Worm (Caenorhabditis elegans) whole organism, mixed stage, embryonic: ENCODE measurements around the gene nhr-277.

ENCODE experiments used
- M03D4.4 ChIP-seq: sonication (generic microtip); optimal IDR thresholded peaks from 2 replicates; lab custom pipeline; 2017; ENCODE audit warnings: mild to moderate bottlenecking, missing genetic modification characterization, missing compliant biosample characterization
- bed-3 ChIP-seq: fragments of 200-800 bp; sonication (Bioruptor generic); optimal IDR thresholded peaks from 3 replicates; lab custom pipeline; 2018; ENCODE audit warnings: mild to moderate bottlenecking, missing genetic modification characterization, moderate library complexity, missing compliant biosample characterization
- blmp-1 ChIP-seq: fragments of 150-350 bp; optimal IDR thresholded peaks from 2 replicates; lab custom pipeline; 2014; ENCODE audit warnings: missing biosample characterization, missing genetic modification characterization
- ceh-39 ChIP-seq: fragments of 150-350 bp; optimal IDR thresholded peaks from 2 replicates; lab custom pipeline; 2014; ENCODE audit warnings: missing biosample characterization, missing genetic modification characterization
- ceh-43 ChIP-seq: fragments of 200-800 bp; sonication (Bioruptor generic); optimal IDR thresholded peaks from 2 replicates; lab custom pipeline; 2018; ENCODE audit warnings: mild to moderate bottlenecking, missing genetic modification characterization, moderate library complexity, missing compliant biosample characterization
- ceh-83 ChIP-seq: fragments of 200-800 bp; sonication (Bioruptor generic); optimal IDR thresholded peaks from 2 replicates; lab custom pipeline; 2018; ENCODE audit warnings: mild to moderate bottlenecking, missing genetic modification characterization, missing compliant biosample characterization
- cnd-1 ChIP-seq: fragments of 200-800 bp; sonication (Bioruptor generic); optimal IDR thresholded peaks from 2 replicates; lab custom pipeline; 2018; ENCODE audit warnings: mild to moderate bottlenecking, missing genetic modification characterization, missing compliant biosample characterization
- drap-1 ChIP-seq: fragments of 200-800 bp; sonication (Bioruptor generic); optimal IDR thresholded peaks from 3 replicates; lab custom pipeline; 2018; ENCODE audit warnings: mild to moderate bottlenecking, missing genetic modification characterization, missing compliant biosample characterization
- elt-1 ChIP-seq: sonication (generic microtip); optimal IDR thresholded peaks from 2 replicates; lab custom pipeline; 2017; ENCODE audit warnings: missing genetic modification characterization, mild to moderate bottlenecking, missing compliant biosample characterization, antibody characterized with exemption, moderate library complexity, borderline replicate concordance; ENCODE audit not compliant: insufficient read depth
- flh-1 ChIP-seq: fragments of 200-800 bp; sonication (Bioruptor generic); optimal IDR thresholded peaks from 2 replicates; lab custom pipeline; 2018; ENCODE audit warnings: mild to moderate bottlenecking, missing genetic modification characterization, moderate library complexity, missing compliant biosample characterization
- ham-2 ChIP-seq: fragments of 200-800 bp; sonication (Bioruptor generic); optimal IDR thresholded peaks from 2 replicates; lab custom pipeline; 2018; ENCODE audit warnings: mild to moderate bottlenecking, missing genetic modification characterization, missing compliant biosample characterization
- hlh-1 ChIP-seq: fragments of 150-350 bp; optimal IDR thresholded peaks from 2 replicates; lab custom pipeline; 2014; ENCODE audit warnings: missing biosample characterization, missing genetic modification reagents, missing genetic modification characterization
- lin-32 ChIP-seq: fragments of 200-800 bp; sonication (Bioruptor generic); optimal IDR thresholded peaks from 2 replicates; lab custom pipeline; 2018; ENCODE audit warnings: mild to moderate bottlenecking, missing genetic modification characterization, missing compliant biosample characterization
- lsy-2 ChIP-seq: fragments of 150-350 bp; optimal IDR thresholded peaks from 2 replicates; lab custom pipeline; 2014; ENCODE audit warnings: missing biosample characterization, missing genetic modification characterization
- mab-5 ChIP-seq: fragments of 150-350 bp; optimal IDR thresholded peaks from 2 replicates; lab custom pipeline; 2014; ENCODE audit warnings: missing biosample characterization, missing genetic modification characterization
- mep-1 ChIP-seq: fragments of 150-350 bp; optimal IDR thresholded peaks from 2 replicates; lab custom pipeline; 2017; ENCODE audit warnings: missing biosample characterization, missing genetic modification reagents, missing genetic modification characterization, inconsistent platforms
- mls-2 ChIP-seq: sonication (generic microtip); optimal IDR thresholded peaks from 2 replicates; lab custom pipeline; 2016; ENCODE audit warnings: mild to moderate bottlenecking, missing genetic modification characterization, moderate library complexity, missing compliant biosample characterization
- nhr-12 ChIP-seq: fragments of 150-350 bp; optimal IDR thresholded peaks from 2 replicates; lab custom pipeline; 2014; ENCODE audit warnings: missing biosample characterization, missing genetic modification characterization
- nhr-237 ChIP-seq: fragments of 150-350 bp; optimal IDR thresholded peaks from 2 replicates; lab custom pipeline; 2014; ENCODE audit warnings: missing biosample characterization, missing genetic modification characterization
- nhr-28 ChIP-seq: fragments of 150-350 bp; optimal IDR thresholded peaks from 2 replicates; lab custom pipeline; 2014; ENCODE audit warnings: missing biosample characterization, missing genetic modification characterization
- nhr-76 ChIP-seq: sonication (generic microtip); optimal IDR thresholded peaks from 2 replicates; lab custom pipeline; 2017; ENCODE audit warnings: missing biosample characterization, missing genetic modification characterization
- pha-4 ChIP-seq: fragments of 150-350 bp; optimal IDR thresholded peaks from 2 replicates; lab custom pipeline; 2018; ENCODE audit warnings: missing biosample characterization, missing genetic modification reagents, missing genetic modification characterization
- sem-2 ChIP-seq: fragments of 200-800 bp; sonication (Bioruptor generic); optimal IDR thresholded peaks from 2 replicates; lab custom pipeline; 2018; ENCODE audit warnings: mild to moderate bottlenecking, missing genetic modification characterization, missing compliant biosample characterization
- snpc-4 ChIP-seq: fragments of 150-350 bp; optimal IDR thresholded peaks from 2 replicates; lab custom pipeline; 2014; ENCODE audit warnings: missing biosample characterization, missing genetic modification characterization
- sptf-1 ChIP-seq: sonication (generic microtip); optimal IDR thresholded peaks from 2 replicates; lab custom pipeline; 2017; ENCODE audit warnings: mild to moderate bottlenecking, missing genetic modification characterization, moderate library complexity, missing compliant biosample characterization
- tbx-8 ChIP-seq: fragments of 200-800 bp; sonication (Bioruptor generic); optimal IDR thresholded peaks from 2 replicates; lab custom pipeline; 2018; ENCODE audit warnings: mild to moderate bottlenecking, missing genetic modification characterization, moderate library complexity, missing compliant biosample characterization
- unc-39 ChIP-seq: fragments of 150-350 bp; optimal IDR thresholded peaks from 2 replicates; lab custom pipeline; 2014; ENCODE audit warnings: missing biosample characterization, missing genetic modification characterization
- unc-62 ChIP-seq: fragments of 150-350 bp; optimal IDR thresholded peaks from 2 replicates; lab custom pipeline; 2014; ENCODE audit warnings: missing biosample characterization, missing genetic modification reagents, missing genetic modification characterization
- zip-8 ChIP-seq: fragments of 150-350 bp; optimal IDR thresholded peaks from 2 replicates; lab custom pipeline; 2014; ENCODE audit warnings: missing biosample characterization, missing genetic modification characterization

nhr-277 gene

ce11 chrIV:2762380-2762779 is 19.6 kb downstream of the nhr-277 start, which contains the start of gene Y54G2A.77:
TSS of gene Y54G2A.77 (plus strand) at chrIV:2762680.
- TF ChIP-seq tbx-8 (GFP tag; lab: Kevin White, UChicago) (no peak), nhr-12 (tag; lab: Kevin White, UChicago) (no peak), zip-8 (tag; lab: Kevin White, UChicago) (no peak), nhr-76 (tag; lab: Kevin White, UChicago) (no peak), unc-39 (tag; lab: Kevin White, UChicago) (no peak), nhr-237 (tag; lab: Kevin White, UChicago) (no peak), M03D4.4 (tag; lab: Kevin White, UChicago) (no peak), nhr-28 (tag; lab: Kevin White, UChicago) (no peak), lsy-2 (tag; lab: Kevin White, UChicago) (no peak)

DNA sequence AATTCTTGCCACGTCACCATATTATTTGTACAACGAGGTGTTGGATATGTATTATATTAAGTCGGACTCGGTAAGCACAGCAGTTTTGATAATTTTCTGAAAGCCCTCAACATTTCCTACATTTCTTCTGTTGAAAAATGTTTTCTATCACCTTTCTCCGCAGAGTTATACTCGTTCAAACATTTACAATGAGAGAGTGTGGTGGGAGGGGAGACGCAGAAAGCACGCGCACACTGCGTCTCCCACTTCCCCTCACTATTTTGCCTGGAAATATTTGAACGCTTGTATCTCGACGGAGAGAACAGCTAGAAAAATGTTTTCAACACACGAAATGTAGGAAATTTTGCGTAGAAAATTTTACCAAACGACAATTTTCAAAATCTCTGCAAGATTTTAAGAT is 21.4 kb downstream of the nhr-277 start:
- TF ChIP-seq unc-62 (GFP tag; lab: Kevin White, UChicago) = no peak
- TF ChIP-seq nhr-12 (tag; lab: Kevin White, UChicago) = no peak
- no peak for TF ChIP-seq cnd-1 (tag; lab: Kevin White, UChicago)
- TF ChIP-seq mep-1 = no peak
- no peak for TF ChIP-seq pha-4 (tag; lab: Kevin White, UChicago)
- TF ChIP-seq mls-2 (tag; lab: Kevin White, UChicago) = no peak
- no peak for TF ChIP-seq nhr-237 (tag; lab: Kevin White, UChicago)
- no peak for TF ChIP-seq flh-1 (GFP tag; lab: Kevin White, UChicago)
- no peak for TF ChIP-seq nhr-76 (tag; lab: Kevin White, UChicago)
- no peak for TF ChIP-seq blmp-1 (tag; lab: Kevin White, UChicago)
- no peak for TF ChIP-seq nhr-28 (tag; lab: Kevin White, UChicago)
- TF ChIP-seq drap-1 = no peak
- no peak for TF ChIP-seq tbx-8 (GFP tag; lab: Kevin White, UChicago)
- no peak for TF ChIP-seq ham-2 (GFP tag; lab: Kevin White, UChicago)
- no peak for TF ChIP-seq snpc-4 (tag; lab: Kevin White, UChicago)
- TF ChIP-seq mab-5 (tag; lab: Kevin White, UChicago) = no peak

DNA sequence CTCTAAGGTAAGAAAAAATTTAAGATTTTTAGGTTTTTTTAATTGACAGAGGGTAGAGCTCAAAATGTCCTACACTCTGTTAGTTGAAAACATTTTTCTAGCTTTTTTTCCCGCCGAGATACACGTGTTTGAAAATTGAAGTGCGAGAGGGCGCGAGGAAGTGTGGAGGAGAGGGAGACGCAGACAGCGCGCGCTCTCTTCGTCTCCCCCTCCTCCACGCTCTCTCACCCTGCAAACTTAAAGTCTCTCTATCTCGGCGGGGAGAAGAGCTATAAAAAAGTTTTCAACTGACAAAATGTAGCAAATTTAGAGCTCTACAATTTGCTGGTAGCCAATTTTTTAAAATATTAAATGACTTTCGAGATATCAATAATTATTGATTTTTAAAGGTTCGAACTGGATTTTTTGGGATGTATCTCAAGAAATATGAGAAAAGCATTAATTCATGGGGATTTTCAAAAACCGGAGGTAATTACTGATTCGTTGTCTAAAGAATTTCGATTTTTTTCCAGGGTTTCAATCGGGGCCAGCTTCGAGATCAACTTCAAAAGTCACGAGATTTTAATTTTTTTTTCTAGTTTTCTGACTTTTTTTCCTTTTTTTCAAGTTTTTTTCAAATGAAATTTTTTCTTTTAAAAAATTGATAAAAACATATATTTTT is 22.4 kb downstream of the nhr-277 start:
- TF ChIP-seq sptf-1 (tag; lab: Kevin White, UChicago) (peak; percentile 12), zip-8 (tag; lab: Kevin White, UChicago) (no peak)

DNA sequence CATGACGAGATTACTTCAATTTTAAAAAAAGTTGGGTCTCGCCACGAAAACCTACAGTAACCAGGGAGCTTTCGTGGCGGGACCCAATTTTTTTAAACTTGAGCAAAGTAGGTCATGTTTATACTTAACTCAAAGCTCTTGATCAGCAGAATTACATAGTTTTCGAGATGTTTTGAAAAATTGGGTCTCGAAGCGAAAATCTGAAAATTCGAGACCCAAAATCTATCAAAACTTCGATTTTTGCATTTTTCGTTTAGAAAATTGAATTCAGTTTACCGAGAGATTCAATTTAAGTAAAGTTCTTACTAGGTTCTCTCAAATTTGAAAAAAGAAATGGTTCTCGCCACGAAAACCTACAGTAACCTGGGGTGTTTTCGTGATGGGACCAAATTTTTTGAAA is 27.3 kb downstream of the nhr-277 start:
- TF ChIP-seq flh-1 (GFP tag; lab: Kevin White, UChicago) = no peak
- no peak for TF ChIP-seq zip-8 (tag; lab: Kevin White, UChicago)
- TF ChIP-seq ceh-83 (GFP tag; lab: Kevin White, UChicago) = no peak
- no peak for TF ChIP-seq ceh-43 (GFP tag; lab: Kevin White, UChicago)

DNA sequence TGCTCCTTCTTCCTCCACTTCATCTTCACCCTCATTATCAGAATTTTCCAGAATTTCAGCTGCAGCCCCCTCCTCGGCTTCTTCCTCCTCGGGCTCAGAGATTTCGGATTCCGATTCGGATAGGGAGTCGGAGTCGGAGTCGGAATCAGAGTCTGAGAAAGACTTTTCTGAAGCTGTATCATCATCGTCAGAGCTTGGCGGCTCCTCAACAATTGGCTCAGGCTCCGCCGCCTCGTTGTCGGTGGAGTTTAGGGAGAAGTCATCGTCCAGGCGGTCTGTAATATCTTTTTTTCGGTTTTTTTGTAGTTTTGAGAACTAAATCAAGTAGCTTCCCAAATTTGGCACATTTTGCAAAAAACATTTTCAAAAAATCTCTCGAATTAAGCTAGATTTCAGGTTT is 28.0 kb downstream of the nhr-277 start:
- no peak for TF ChIP-seq sem-2 (GFP tag; lab: Kevin White, UChicago)
- no peak for TF ChIP-seq blmp-1 (tag; lab: Kevin White, UChicago)
- TF ChIP-seq ceh-39 = no peak
- no peak for TF ChIP-seq lin-32
- no peak for TF ChIP-seq drap-1
- no peak for TF ChIP-seq pha-4 (tag; lab: Kevin White, UChicago)
- TF ChIP-seq nhr-28 (tag; lab: Kevin White, UChicago) = no peak
- TF ChIP-seq nhr-76 (tag; lab: Kevin White, UChicago) = no peak
- no peak for TF ChIP-seq mls-2 (tag; lab: Kevin White, UChicago)

DNA sequence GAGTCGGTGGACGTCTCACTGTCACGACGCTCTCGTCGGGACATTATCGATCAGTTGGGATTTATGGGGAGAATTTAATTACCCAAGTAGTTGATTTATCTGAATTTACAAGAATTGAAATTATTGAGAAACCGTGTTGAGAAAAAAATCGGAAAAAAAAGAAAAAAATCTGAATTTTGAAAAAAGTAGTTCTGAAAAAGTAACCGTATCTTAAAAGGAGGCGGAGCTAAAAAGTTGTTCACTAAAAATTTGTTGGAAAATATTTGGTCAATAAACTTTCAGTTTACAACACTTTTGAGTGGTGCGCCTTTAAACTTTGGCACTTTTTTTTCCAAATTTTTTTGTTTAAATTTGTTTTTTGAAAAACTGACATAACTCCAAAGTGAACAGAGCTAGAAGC is 28.9 kb downstream of the nhr-277 start, which contains the start of gene Y54G2A.11:
Y54G2A.11 (minus strand) TSS at position 101 of the 400 bp plus-strand sequence.
- TF ChIP-seq bed-3 (GFP tag; lab: Kevin White, UChicago) = no peak
- TF ChIP-seq drap-1 = no peak
- no peak for TF ChIP-seq elt-1 (tag; lab: Kevin White, UChicago)
- TF ChIP-seq blmp-1 (tag; lab: Kevin White, UChicago) = no peak
- no peak for TF ChIP-seq ham-2 (GFP tag; lab: Kevin White, UChicago)
- no peak for TF ChIP-seq nhr-28 (tag; lab: Kevin White, UChicago)
- TF ChIP-seq unc-62 (GFP tag; lab: Kevin White, UChicago) = no peak
- no peak for TF ChIP-seq ceh-43 (GFP tag; lab: Kevin White, UChicago)
- TF ChIP-seq ceh-83 (GFP tag; lab: Kevin White, UChicago) = no peak
- no peak for TF ChIP-seq cnd-1 (tag; lab: Kevin White, UChicago)
- TF ChIP-seq mab-5 (tag; lab: Kevin White, UChicago) = no peak
- TF ChIP-seq hlh-1 (tag; lab: Kevin White, UChicago) = no peak
- TF ChIP-seq flh-1 (GFP tag; lab: Kevin White, UChicago) = no peak
- TF ChIP-seq unc-39 (tag; lab: Kevin White, UChicago) = no peak
- no peak for TF ChIP-seq zip-8 (tag; lab: Kevin White, UChicago)
- no peak for TF ChIP-seq ceh-39
- TF ChIP-seq lin-32 = no peak
